Worm (Caenorhabditis elegans) whole organism, late embryonic: ENCODE data around the gene adah-1.

Experiments
- ets-4 ChIP-seq: sonication (generic microtip); optimal IDR thresholded peaks from 2 replicates; lab custom pipeline; 2016; ENCODE audit warnings: missing genetic modification characterization, missing compliant biosample characterization
- fax-1 ChIP-seq: sonication (generic microtip); optimal IDR thresholded peaks from 2 replicates; lab custom pipeline; 2016; ENCODE audit warnings: missing genotype, missing genetic modification characterization, missing compliant biosample characterization
- hlh-30 ChIP-seq: sonication (generic microtip); optimal IDR thresholded peaks from 2 replicates; lab custom pipeline; 2017; ENCODE audit warnings: antibody characterized with exemption, missing genetic modification characterization, missing compliant biosample characterization; ENCODE audit not compliant: insufficient read depth
- hlh-6 ChIP-seq: sonication (generic microtip); optimal IDR thresholded peaks from 2 replicates; lab custom pipeline; 2016; ENCODE audit warnings: missing genotype, missing genetic modification characterization, missing compliant biosample characterization
- rnt-1 ChIP-seq: sonication (generic microtip); optimal IDR thresholded peaks from 2 replicates; lab custom pipeline; 2016; ENCODE audit warnings: missing genetic modification characterization, missing compliant biosample characterization

DNA sequence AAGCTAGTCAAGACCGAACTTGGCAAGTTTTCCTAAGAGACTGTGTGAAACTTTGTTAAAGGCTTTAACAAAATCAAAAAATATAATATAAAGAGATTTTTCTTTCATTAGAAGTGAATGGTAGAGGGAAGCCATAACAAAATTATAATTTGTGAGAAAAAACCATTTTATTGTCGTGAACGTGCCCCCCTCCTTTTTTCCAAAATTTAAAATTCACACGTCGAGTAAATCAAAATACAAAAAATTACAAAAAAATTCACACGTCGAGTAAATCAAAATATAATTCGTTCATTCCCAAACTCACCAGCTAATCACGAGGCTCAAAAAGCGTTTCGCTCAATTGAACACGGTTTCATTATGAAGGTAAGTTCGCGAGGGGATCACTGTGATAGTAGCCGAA lies 14.5 kb upstream of the adah-1 start, which contains the start of gene C25A8.2:
- TF ChIP-seq fax-1: no peak
- TF ChIP-seq hlh-6 (tag; lab: Kevin White, UChicago): no peak
- TF ChIP-seq hlh-30: no peak
- no peak for TF ChIP-seq rnt-1
- no peak for TF ChIP-seq ets-4 (tag; lab: Kevin White, UChicago)
